Fruit fly (Drosophila melanogaster) whole organism, wandering third instar larva: ENCODE measurements around the gene CG34296.

ENCODE experiments used
- Abd-B ChIP-seq: fragments of >200 bp; optimal IDR thresholded peaks from 2 replicates; lab custom pipeline; 2017; ENCODE audit warnings: missing biosample characterization, missing genetic modification characterization
- CG9705 ChIP-seq: fragments of 200-800 bp; sonication (Bioruptor generic); optimal IDR thresholded peaks from 2 replicates; lab custom pipeline; 2018; ENCODE audit warnings: missing biosample characterization, mild to moderate bottlenecking, missing genetic modification characterization
- CrebA ChIP-seq: fragments of 200-800 bp; sonication (Bioruptor generic); optimal IDR thresholded peaks from 2 replicates; lab custom pipeline; 2016; ENCODE audit warnings: missing biosample characterization, mild to moderate bottlenecking, missing genetic modification characterization, borderline replicate concordance
- Dfd ChIP-seq: fragments of >200 bp; optimal IDR thresholded peaks from 2 replicates; lab custom pipeline; 2017; ENCODE audit warnings: missing biosample characterization, missing genetic modification characterization
- Dif ChIP-seq: fragments of 200-275, 200-300 bp; sonication (Bioruptor generic); optimal IDR thresholded peaks from 2 replicates; lab custom pipeline; 2018; ENCODE audit warnings: missing biosample characterization, missing genetic modification characterization; ENCODE audit not compliant: partially characterized antibody
- GATAd ChIP-seq: sonication (Bioruptor generic); optimal IDR thresholded peaks from 2 replicates; lab custom pipeline; 2016; ENCODE audit warnings: missing biosample characterization, missing genetic modification characterization
- HLH106 ChIP-seq: fragments of 200-800 bp; optimal IDR thresholded peaks from 3 replicates; lab custom pipeline; 2019; ENCODE audit warnings: missing biosample characterization, mild to moderate bottlenecking, missing genetic modification characterization, moderate library complexity
- Hnf4 ChIP-seq: fragments of 200-800 bp; sonication (Bioruptor generic); optimal IDR thresholded peaks from 2 replicates; lab custom pipeline; 2016; ENCODE audit warnings: missing biosample characterization, mild to moderate bottlenecking, missing genetic modification characterization
- Hr78 ChIP-seq: fragments of >200 bp; optimal IDR thresholded peaks from 2 replicates; lab custom pipeline; 2017; ENCODE audit warnings: missing biosample characterization, missing genetic modification characterization
- Hr83 ChIP-seq: fragments of 200-300 bp; sonication (Bioruptor generic); optimal IDR thresholded peaks from 2 replicates; lab custom pipeline; 2016; ENCODE audit warnings: missing biosample characterization, mild to moderate bottlenecking, missing genetic modification characterization, moderate library complexity; ENCODE audit not compliant: poor library complexity, severe bottlenecking
- Jra ChIP-seq: sonication (Bioruptor generic); optimal IDR thresholded peaks from 2 replicates; lab custom pipeline; 2016; ENCODE audit warnings: missing biosample characterization, missing genetic modification characterization
- Mio ChIP-seq: sonication (Bioruptor generic); optimal IDR thresholded peaks from 2 replicates; lab custom pipeline; 2016; ENCODE audit warnings: missing biosample characterization, missing genetic modification characterization
- Myc ChIP-seq: fragments of >200 bp; optimal IDR thresholded peaks from 2 replicates; lab custom pipeline; 2017
- N ChIP-seq: fragments of >200 bp; optimal IDR thresholded peaks from 2 replicates; lab custom pipeline; 2018; ENCODE audit warnings: missing biosample characterization, missing external identifiers, missing genetic modification characterization
- OdsH ChIP-seq: fragments of 200-800 bp; sonication (Bioruptor generic); optimal IDR thresholded peaks from 2 replicates; lab custom pipeline; 2016; ENCODE audit warnings: missing biosample characterization, mild to moderate bottlenecking, missing genetic modification characterization
- Rel ChIP-seq, 2 experiments: fragments of 200-800 bp; sonication (Bioruptor generic) in 1 of 2; optimal IDR thresholded peaks; 2 replicates in 1 of 2; 3 replicates in 1 of 2; lab custom pipeline; 2016 to 2019; ENCODE audit warnings: mild to moderate bottlenecking in 2 of 2, missing biosample characterization in 2 of 2, missing genetic modification characterization in 2 of 2, moderate library complexity in 1 of 2
- Sp1 ChIP-seq: fragments of 200-800 bp; sonication (Bioruptor generic); optimal IDR thresholded peaks from 3 replicates; lab custom pipeline; 2019; ENCODE audit warnings: missing biosample characterization, mild to moderate bottlenecking, missing genetic modification characterization, moderate library complexity
- Vsx2 ChIP-seq: fragments of 200-300, 225-300 bp; sonication (Bioruptor generic); optimal IDR thresholded peaks from 2 replicates; lab custom pipeline; 2018; ENCODE audit warnings: missing biosample characterization, missing genetic modification characterization; ENCODE audit not compliant: partially characterized antibody
- brk ChIP-seq: fragments of 200-800 bp; sonication (Bioruptor generic); optimal IDR thresholded peaks from 2 replicates; lab custom pipeline; 2016; ENCODE audit warnings: missing biosample characterization, mild to moderate bottlenecking, missing genetic modification characterization
- dmrt93B ChIP-seq: fragments of 200-800 bp; sonication (Bioruptor generic); optimal IDR thresholded peaks from 2 replicates; lab custom pipeline; 2018; ENCODE audit warnings: missing biosample characterization, mild to moderate bottlenecking, missing genetic modification characterization
- dsf ChIP-seq: sonication (Bioruptor generic); optimal IDR thresholded peaks from 2 replicates; lab custom pipeline; 2016; ENCODE audit warnings: missing biosample characterization, missing genetic modification characterization, borderline replicate concordance
- ey ChIP-seq: fragments of 200-800 bp; sonication (Bioruptor generic); optimal IDR thresholded peaks from 2 replicates; lab custom pipeline; 2016; ENCODE audit warnings: missing biosample characterization, missing genetic modification characterization
- foxo ChIP-seq, 2 experiments: fragments of 200-800 bp; sonication (Bioruptor generic); optimal IDR thresholded peaks; 2 replicates in 1 of 2; 3 replicates in 1 of 2; lab custom pipeline; 2016 to 2017; ENCODE audit warnings: missing biosample characterization in 2 of 2, missing genetic modification characterization in 2 of 2
- jim ChIP-seq: fragments of 175-275, 200-325 bp; sonication (Bioruptor generic); optimal IDR thresholded peaks from 2 replicates; lab custom pipeline; 2016; ENCODE audit warnings: missing biosample characterization, mild to moderate bottlenecking, missing genetic modification characterization
- lola ChIP-seq: fragments of >200 bp; optimal IDR thresholded peaks from 2 replicates; lab custom pipeline; 2017; ENCODE audit warnings: missing biosample characterization, missing genetic modification characterization
- pan ChIP-seq: fragments of >200 bp; optimal IDR thresholded peaks from 2 replicates; lab custom pipeline; 2017
- psq ChIP-seq: fragments of 200-800 bp; sonication (Bioruptor generic); optimal IDR thresholded peaks from 3 replicates; lab custom pipeline; 2017; ENCODE audit warnings: missing biosample characterization, mild to moderate bottlenecking, missing genetic modification characterization, moderate library complexity
- rgr ChIP-seq: fragments of 200-800 bp; sonication (Bioruptor generic); optimal IDR thresholded peaks from 3 replicates; lab custom pipeline; 2016; ENCODE audit warnings: missing biosample characterization, mild to moderate bottlenecking, missing genetic modification characterization
- sage ChIP-seq: fragments of 200-800 bp; sonication (Bioruptor generic); optimal IDR thresholded peaks from 2 replicates; lab custom pipeline; 2016; ENCODE audit warnings: missing biosample characterization, mild to moderate bottlenecking, missing genetic modification characterization
- sv ChIP-seq: fragments of 200-800 bp; sonication (Bioruptor generic); optimal IDR thresholded peaks from 3 replicates; lab custom pipeline; 2016; ENCODE audit warnings: missing biosample characterization, missing genetic modification characterization
- tai ChIP-seq: sonication (Bioruptor generic); optimal IDR thresholded peaks from 2 replicates; lab custom pipeline; 2016; ENCODE audit warnings: missing biosample characterization, missing genetic modification characterization
- usp ChIP-seq: fragments of >200 bp; optimal IDR thresholded peaks from 2 replicates; lab custom pipeline; 2017; ENCODE audit warnings: missing biosample characterization, missing genetic modification characterization
- woc ChIP-seq: sonication (Bioruptor generic); optimal IDR thresholded peaks from 2 replicates; lab custom pipeline; 2016; ENCODE audit warnings: missing biosample characterization, mild to moderate bottlenecking, missing genetic modification characterization

Gene CG34296

DNA sequence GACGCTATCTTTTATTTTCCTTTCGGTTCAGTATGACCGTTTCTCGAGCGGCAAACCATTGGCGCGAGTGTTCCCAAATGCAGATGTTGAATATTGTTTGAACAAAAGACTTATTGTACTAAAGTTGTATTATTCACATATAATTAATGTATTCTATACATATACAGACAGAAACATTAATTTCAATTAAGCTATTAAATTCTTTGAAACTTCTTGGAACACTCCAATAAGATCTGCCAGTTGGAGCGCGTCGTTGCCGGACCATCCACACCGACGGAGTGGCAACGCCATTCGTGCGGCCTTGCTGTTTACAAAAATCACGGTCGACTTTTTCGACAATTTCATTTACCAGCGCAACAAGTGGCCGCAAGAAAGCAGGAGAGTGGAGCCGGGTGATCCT, 22.7 kb downstream of the CG34296 start, which contains the start of the genes Wdr24 and IntS11 (continued):
- TF ChIP-seq Mio (peak; percentile 45), foxo (GFP tag; optimal IDR thresholded peaks at IDR 0.05; lab: Kevin White, UChicago) (peak in 1 of 2 experiments; percentile 93)
- TF ChIP-seq, all 38 proteins: peak for 19

DNA sequence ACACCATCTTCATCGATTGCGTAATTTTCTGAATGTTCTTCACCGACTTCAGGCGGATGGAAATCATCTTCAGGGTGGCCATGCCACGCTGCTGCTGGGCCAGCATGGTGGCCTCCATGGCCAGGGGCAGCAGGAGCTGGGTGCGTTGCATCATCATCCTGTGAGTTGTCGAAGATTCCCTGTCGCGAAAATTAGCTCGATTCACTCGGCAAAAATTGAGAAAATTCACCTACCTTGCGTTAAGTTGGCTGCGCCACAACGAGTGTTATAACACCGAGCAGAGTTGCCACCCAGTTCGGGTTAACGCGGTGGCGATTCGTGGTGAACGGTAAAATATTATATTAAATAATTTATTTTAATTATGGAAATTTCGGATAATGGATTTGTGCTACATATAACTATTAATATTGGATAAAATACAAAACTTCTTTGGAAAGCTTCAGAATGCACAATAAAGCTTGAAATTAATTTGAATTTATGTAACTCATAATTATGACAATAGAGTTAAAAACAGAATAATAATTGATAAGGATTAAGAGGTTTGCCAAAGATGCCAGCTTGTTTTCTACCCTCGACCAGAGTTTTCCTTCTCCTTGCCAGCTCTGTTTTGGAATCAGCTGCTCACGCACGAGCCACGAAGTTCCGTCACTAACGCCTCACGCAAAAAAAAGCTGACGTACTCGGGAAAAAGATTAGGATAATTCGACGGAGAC, 26.4 kb downstream of the CG34296 start, which contains the start of the genes ATPsyngamma and yata:
Gene ATPsyngamma (minus strand): TSS at position 573 of the 713 bp plus-strand sequence.
Gene yata (plus strand): TSS at position 629 of the 713 bp plus-strand sequence.
- no peak for TF ChIP-seq brk (GFP tag; lab: Kevin White, UChicago)
- TF ChIP-seq OdsH (GFP tag; lab: Kevin White, UChicago), result no peak
- no peak for TF ChIP-seq GATAd (GFP tag; lab: Kevin White, UChicago)
- no peak for TF ChIP-seq usp (GFP tag; lab: Kevin White, UChicago)
- peak; percentile 39 for TF ChIP-seq rgr (GFP tag; lab: Kevin White, UChicago)
- no peak for TF ChIP-seq Rel (GFP tag; optimal IDR thresholded peaks at IDR 0.05; lab: Kevin White, UChicago)
- peak; percentile 76 for TF ChIP-seq Rel (tag; optimal IDR thresholded peaks at IDR 0.05; lab: Kevin White, UChicago)
- TF ChIP-seq sage (GFP tag; lab: Kevin White, UChicago), result no peak
- TF ChIP-seq CG9705 (GFP tag; lab: Kevin White, UChicago), result peak; percentile 10
- TF ChIP-seq pan, result no peak
- TF ChIP-seq Hnf4 (GFP tag; lab: Kevin White, UChicago), result no peak
- TF ChIP-seq Dfd, result no peak
- TF ChIP-seq Dif, result no peak
- no peak for TF ChIP-seq woc (GFP tag; lab: Kevin White, UChicago)
- TF ChIP-seq HLH106 (tag; lab: Kevin White, UChicago), result peak; percentile 61
- TF ChIP-seq tai (GFP tag; lab: Kevin White, UChicago), result no peak
- TF ChIP-seq jim (GFP tag; lab: Kevin White, UChicago), result no peak
- no peak for TF ChIP-seq dmrt93B (GFP tag; lab: Kevin White, UChicago)
- no peak for TF ChIP-seq CrebA
- no peak for TF ChIP-seq N (GFP tag; lab: Kevin White, UChicago)
- no peak for TF ChIP-seq Mio
- no peak for TF ChIP-seq foxo (GFP tag; optimal IDR thresholded peaks at IDR 0.05; lab: Kevin White, UChicago)
- TF ChIP-seq Hr78 (GFP tag; lab: Kevin White, UChicago), result no peak
- TF ChIP-seq psq, result peak; percentile 35
- TF ChIP-seq lola, result no peak
- no peak for TF ChIP-seq Vsx2 (GFP tag; lab: Kevin White, UChicago)
- no peak for TF ChIP-seq dsf (GFP tag; lab: Kevin White, UChicago)
- no peak for TF ChIP-seq ey (GFP tag; lab: Kevin White, UChicago)
- TF ChIP-seq Hr83 (GFP tag; lab: Kevin White, UChicago), result no peak
- peak; percentile 38 for TF ChIP-seq Sp1
- no peak for TF ChIP-seq Abd-B (GFP tag; lab: Kevin White, UChicago)
- TF ChIP-seq sv (GFP tag; lab: Kevin White, UChicago), result no peak
- TF ChIP-seq Myc (lab: Kevin White, UChicago), result peak; percentile 30

DNA sequence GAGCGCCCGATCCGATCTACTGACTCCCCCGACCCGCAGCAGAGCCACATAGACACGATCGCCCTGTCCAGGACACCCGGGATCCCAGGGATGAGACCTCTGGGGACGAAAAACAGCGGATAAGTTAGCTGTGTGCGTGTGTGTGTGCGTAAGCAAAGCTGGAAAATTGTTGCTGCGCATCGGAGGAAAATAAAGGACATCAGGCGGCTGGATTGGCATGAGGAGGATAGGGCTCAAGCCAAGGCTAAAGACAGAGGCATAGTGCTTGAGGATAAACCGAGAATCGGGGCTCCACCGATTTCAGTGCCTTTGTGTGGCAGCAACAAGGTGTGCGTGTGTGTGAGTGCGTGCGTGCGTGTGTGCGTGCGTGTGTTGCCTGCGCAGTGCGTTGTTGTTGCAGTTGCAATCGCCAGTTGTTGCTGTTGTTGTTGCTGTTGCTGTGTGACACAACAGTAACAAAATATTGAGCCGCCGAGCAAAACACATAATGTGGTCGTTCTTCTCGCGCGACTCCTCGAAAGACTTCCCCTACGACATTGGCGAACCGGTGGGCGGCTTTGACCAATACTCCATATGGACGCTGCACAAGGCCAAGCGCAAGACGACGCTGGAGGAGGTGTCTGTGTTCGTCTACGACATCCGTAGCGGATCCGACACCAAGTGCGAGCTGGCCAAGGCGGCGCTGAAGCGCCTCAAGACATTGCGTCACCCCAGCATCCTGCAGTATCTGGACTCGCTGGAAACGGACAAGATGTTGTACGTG, 27.1 kb downstream of the CG34296 start:
- no peak for TF ChIP-seq Jra (GFP tag; lab: Kevin White, UChicago)
- peak; percentile 61 for TF ChIP-seq N (GFP tag; lab: Kevin White, UChicago)

dm6 chr3R:29755248-29755647, 32.9 kb downstream of the CG34296 start:
- TF ChIP-seq sage (GFP tag; lab: Kevin White, UChicago), result no peak
- TF ChIP-seq foxo (GFP tag; optimal IDR thresholded peaks at IDR 0.05; lab: Kevin White, UChicago), result peak in 1 of 2 experiments; percentile 1
